Worm (Caenorhabditis elegans) whole organism, midembryonic: ENCODE measurements around the gene cec-3.

Experiments
- T22C8.4 ChIP-seq: fragments of 200-800 bp; sonication (Bioruptor generic); IDR thresholded peaks from 2 replicates; pipeline ENCODE4 v1.3.6; 2022; ENCODE audit warnings: missing genetic modification characterization, missing compliant biosample characterization
- cog-1 ChIP-seq: sonication (generic microtip); optimal IDR thresholded peaks from 2 replicates; lab custom pipeline; 2016; ENCODE audit warnings: missing genetic modification characterization, missing compliant biosample characterization
- flt-1 ChIP-seq: fragments of 200-800 bp; sonication (Bioruptor generic); IDR thresholded peaks from 2 replicates; pipeline ENCODE4 v1.3.6; 2022; ENCODE audit warnings: missing genetic modification characterization, missing compliant biosample characterization
- klf-2 ChIP-seq: fragments of 200-800 bp; sonication (Bioruptor generic); conservative IDR thresholded peaks from 2 replicates; pipeline ENCODE4 v1.3.6; 2022; ENCODE audit warnings: missing genetic modification reagents, missing genetic modification characterization, missing compliant biosample characterization
- ref-1 ChIP-seq: fragments of 200-800 bp; sonication (Bioruptor generic); conservative IDR thresholded peaks from 2 replicates; pipeline ENCODE4 v1.3.6; 2022; ENCODE audit warnings: missing genetic modification reagents, missing genetic modification characterization, missing compliant biosample characterization
- tab-1 ChIP-seq: fragments of 200-800 bp; sonication (Bioruptor generic); IDR thresholded peaks from 2 replicates; pipeline ENCODE4 v1.3.6; 2022; ENCODE audit warnings: missing genetic modification characterization, missing compliant biosample characterization
- ztf-23 ChIP-seq: fragments of 200-800 bp; sonication (Bioruptor generic); IDR thresholded peaks from 2 replicates; pipeline ENCODE4 v1.3.6; 2022; ENCODE audit warnings: missing genetic modification reagents, missing genetic modification characterization, missing compliant biosample characterization

ce11 chrII:7815406-7815805 lies 42.0 kb downstream of the cec-3 start:
- TF ChIP-seq klf-2 (GFP tag; lab: Robert Waterston, UW) (no peak), flt-1 (GFP tag; lab: Robert Waterston, UW) (no peak), tab-1 (no peak), cog-1 (tag; lab: Kevin White, UChicago) (no peak), T22C8.4 (GFP tag; lab: Robert Waterston, UW) (no peak), ztf-23 (GFP tag; lab: Robert Waterston, UW) (no peak), ref-1 (GFP tag; lab: Robert Waterston, UW) (no peak)
